Worm (Caenorhabditis elegans) whole organism, L1 larva: Measurements from ENCODE around the gene srj-50.

Source experiments
- ama-1 ChIP-seq: fragments of 150-350 bp; optimal IDR thresholded peaks from 2 replicates; lab custom pipeline; 2014
- blmp-1 ChIP-seq: fragments of 150-350 bp; optimal IDR thresholded peaks from 2 replicates; lab custom pipeline; 2014; ENCODE audit warnings: missing biosample characterization, missing genetic modification characterization
- ceh-82 ChIP-seq, 3 experiments: fragments of 150-350 bp in 1 of 3; sonication (generic microtip) in 2 of 3; optimal IDR thresholded peaks; 2 replicates each; lab custom pipeline; 2014 to 2017; ENCODE audit warnings: missing biosample characterization in 3 of 3, missing genetic modification characterization in 3 of 3
- fos-1 ChIP-seq: fragments of 150-350 bp; optimal IDR thresholded peaks from 2 replicates; lab custom pipeline; 2014; ENCODE audit warnings: missing biosample characterization, missing genetic modification characterization
- mdl-1 ChIP-seq, 2 experiments: fragments of 150-350 bp; optimal IDR thresholded peaks; 2 replicates each; lab custom pipeline; 2014 to 2017; ENCODE audit warnings: missing biosample characterization in 2 of 2, missing genetic modification characterization in 2 of 2, inconsistent platforms in 1 of 2
- mep-1 ChIP-seq: fragments of 150-350 bp; optimal IDR thresholded peaks from 2 replicates; lab custom pipeline; 2014; ENCODE audit warnings: missing biosample characterization, missing genetic modification characterization
- nhr-237 ChIP-seq: fragments of 150-350 bp; optimal IDR thresholded peaks from 2 replicates; lab custom pipeline; 2014; ENCODE audit warnings: missing biosample characterization, missing genetic modification characterization
- nhr-77 ChIP-seq: fragments of 150-350 bp; optimal IDR thresholded peaks from 2 replicates; lab custom pipeline; 2014; ENCODE audit warnings: missing biosample characterization, missing genetic modification characterization
- nhr-85 ChIP-seq: sonication (generic microtip); peaks from one replicate; lab custom pipeline; 2016; ENCODE audit warnings: missing genetic modification characterization, inconsistent platforms, missing compliant biosample characterization
- snpc-4 ChIP-seq: fragments of 150-350 bp; optimal IDR thresholded peaks from 2 replicates; lab custom pipeline; 2014; ENCODE audit warnings: missing biosample characterization, missing genetic modification characterization
- sptf-1 ChIP-seq: fragments of 150-350 bp; optimal IDR thresholded peaks from 2 replicates; lab custom pipeline; 2014; ENCODE audit warnings: missing biosample characterization, missing genetic modification characterization
- tbx-2 ChIP-seq: sonication (generic microtip); optimal IDR thresholded peaks from 2 replicates; lab custom pipeline; 2016; ENCODE audit warnings: missing genetic modification characterization, missing compliant biosample characterization
- tlp-1 ChIP-seq: fragments of 150-350 bp; optimal IDR thresholded peaks from 2 replicates; lab custom pipeline; 2014; ENCODE audit warnings: missing biosample characterization, missing genetic modification characterization
- zag-1 ChIP-seq: fragments of 150-350 bp; optimal IDR thresholded peaks from 2 replicates; lab custom pipeline; 2014; ENCODE audit warnings: missing biosample characterization, missing genetic modification characterization

- TF ChIP-seq ceh-82 (tag; optimal IDR thresholded peaks at IDR 0.05; lab: Kevin White, UChicago): no peak
- no peak for TF ChIP-seq ama-1 (lab: Kevin White, UChicago)
- no peak for TF ChIP-seq mep-1 (tag; lab: Kevin White, UChicago)
- no peak for TF ChIP-seq mdl-1 (tag; optimal IDR thresholded peaks at IDR 0.05; lab: Kevin White, UChicago)
- no peak for TF ChIP-seq zag-1 (tag; lab: Kevin White, UChicago)
- TF ChIP-seq tlp-1: no peak
- TF ChIP-seq nhr-77: no peak
- no peak for TF ChIP-seq blmp-1
- TF ChIP-seq snpc-4 (tag; lab: Kevin White, UChicago): no peak
- TF ChIP-seq nhr-237 (tag; lab: Kevin White, UChicago): no peak
- no peak for TF ChIP-seq fos-1
- TF ChIP-seq tbx-2 (tag; lab: Kevin White, UChicago): no peak
- no peak for TF ChIP-seq nhr-85 (tag; lab: Kevin White, UChicago)
- TF ChIP-seq sptf-1: no peak
Observed at ce11 chrV:2792958-2793357, 39.8 kb upstream of the srj-50 start.
